Fruit fly (Drosophila melanogaster) whole organism, embryonic: ENCODE data around the gene GluProRS.

Experiments used
- Aef1 ChIP-seq: fragments of 200-800 bp; sonication (Bioruptor generic); IDR thresholded peaks from 3 replicates; pipeline ENCODE4 v1.3.6; 2022; ENCODE audit warnings: missing biosample characterization, missing genetic modification characterization
- Atf3 ChIP-seq: fragments of 200-800 bp; sonication (Bioruptor generic); optimal IDR thresholded peaks from 3 replicates; lab custom pipeline; 2016; ENCODE audit warnings: missing biosample characterization, missing genetic modification characterization
- C15 ChIP-seq: fragments of 200-800 bp; sonication (Bioruptor generic); IDR thresholded peaks from 3 replicates; pipeline ENCODE4 v1.3.6; 2022; ENCODE audit warnings: missing biosample characterization, missing genetic modification characterization
- CG10209 ChIP-seq: fragments of 200-800 bp; sonication (Bioruptor generic); optimal IDR thresholded peaks from 3 replicates; lab custom pipeline; 2017; ENCODE audit warnings: missing biosample characterization, mild to moderate bottlenecking, missing genetic modification characterization, missing genetic modification reagents
- CG10565 ChIP-seq: fragments of 200-800 bp; sonication (Bioruptor generic); optimal IDR thresholded peaks from 3 replicates; lab custom pipeline; 2016; ENCODE audit warnings: missing biosample characterization, mild to moderate bottlenecking, missing genetic modification characterization
- CG10959 ChIP-seq: fragments of 200-800 bp; sonication (Bioruptor generic); IDR thresholded peaks from 2 replicates; pipeline ENCODE4 v1.3.6; 2022; ENCODE audit warnings: missing biosample characterization, missing genetic modification characterization
- CG11085 ChIP-seq: fragments of 200-800 bp; sonication (Bioruptor generic); IDR thresholded peaks from 2 replicates; pipeline ENCODE4 v1.3.6; 2022; ENCODE audit warnings: missing biosample characterization, missing genetic modification characterization
- CG11560 ChIP-seq: fragments of 200-800 bp; sonication (Bioruptor generic); IDR thresholded peaks from 3 replicates; pipeline ENCODE4 v1.3.6; 2022; ENCODE audit warnings: missing biosample characterization, missing genetic modification characterization
- CG11695 ChIP-seq: fragments of 200-800 bp; sonication (Bioruptor generic); IDR thresholded peaks from 3 replicates; pipeline ENCODE4 v1.3.6; 2022; ENCODE audit warnings: missing biosample characterization, missing genetic modification characterization
- CG12236 ChIP-seq: fragments of 200-800 bp; sonication (Bioruptor generic); optimal IDR thresholded peaks from 2 replicates; lab custom pipeline; 2016; ENCODE audit warnings: missing biosample characterization, missing genetic modification characterization
- CG14014 ChIP-seq: fragments of 200-800 bp; sonication (Bioruptor generic); IDR thresholded peaks from 2 replicates; pipeline ENCODE4 v1.3.6; 2022; ENCODE audit warnings: missing biosample characterization, missing genetic modification characterization
- CG14965 ChIP-seq: fragments of 200-800 bp; sonication (Bioruptor generic); optimal IDR thresholded peaks from 2 replicates; lab custom pipeline; 2016; ENCODE audit warnings: missing biosample characterization, missing genetic modification characterization, borderline replicate concordance
- CG15696 ChIP-seq: fragments of 200-800 bp; sonication (Bioruptor generic); optimal IDR thresholded peaks from 2 replicates; lab custom pipeline; 2019; ENCODE audit warnings: missing biosample characterization, mild to moderate bottlenecking, missing genetic modification characterization, moderate library complexity
- CG1647 ChIP-seq: fragments of 200-800 bp; sonication (Bioruptor generic); optimal IDR thresholded peaks from 3 replicates; lab custom pipeline; 2016; ENCODE audit warnings: missing biosample characterization, missing genetic modification characterization
- CG16863 ChIP-seq: fragments of 200-800 bp; sonication (Bioruptor generic); optimal IDR thresholded peaks from 3 replicates; lab custom pipeline; 2016; ENCODE audit warnings: missing biosample characterization, missing genetic modification characterization
- CG18262 ChIP-seq: fragments of 200-800 bp; optimal IDR thresholded peaks from 3 replicates; lab custom pipeline; 2019; ENCODE audit warnings: missing biosample characterization, mild to moderate bottlenecking, missing genetic modification characterization, moderate library complexity
- CG3281 ChIP-seq: fragments of 200-800 bp; sonication (Bioruptor generic); optimal IDR thresholded peaks from 3 replicates; lab custom pipeline; 2017; ENCODE audit warnings: missing biosample characterization, mild to moderate bottlenecking, missing genetic modification characterization
- CG33213 ChIP-seq: fragments of 200-800 bp; sonication (Bioruptor generic); optimal IDR thresholded peaks from 3 replicates; lab custom pipeline; 2016; ENCODE audit warnings: missing biosample characterization, missing genetic modification characterization
- CG6175 ChIP-seq: fragments of 200-800 bp; sonication (Bioruptor generic); IDR thresholded peaks from 3 replicates; pipeline ENCODE4 v1.3.6; 2022; ENCODE audit warnings: missing biosample characterization, missing genetic modification characterization
- CG6791 ChIP-seq: fragments of 200-800 bp; sonication (Bioruptor generic); IDR thresholded peaks from 3 replicates; pipeline ENCODE4 v1.3.6; 2022; ENCODE audit warnings: missing biosample characterization, missing genetic modification characterization; ENCODE audit not compliant: partially characterized antibody
- CG7372 ChIP-seq: fragments of 200-800 bp; sonication (Bioruptor generic); IDR thresholded peaks from 2 replicates; pipeline ENCODE4 v1.3.6; 2022; ENCODE audit warnings: missing biosample characterization, missing genetic modification characterization
- CG7556 ChIP-seq: fragments of 200-800 bp; sonication (Bioruptor generic); optimal IDR thresholded peaks from 2 replicates; lab custom pipeline; 2017; ENCODE audit warnings: missing biosample characterization, mild to moderate bottlenecking, missing genetic modification characterization
- CG8281 ChIP-seq: fragments of 200-800 bp; sonication (Bioruptor generic); optimal IDR thresholded peaks from 2 replicates; lab custom pipeline; 2018; ENCODE audit warnings: missing biosample characterization, mild to moderate bottlenecking, missing genetic modification characterization, moderate library complexity
- CG8359 ChIP-seq: fragments of 200-800 bp; sonication (Bioruptor generic); optimal IDR thresholded peaks from 2 replicates; lab custom pipeline; 2017; ENCODE audit warnings: missing biosample characterization, mild to moderate bottlenecking, missing genetic modification characterization, borderline replicate concordance
- Dek ChIP-seq: fragments of 200-800 bp; sonication (Bioruptor generic); optimal IDR thresholded peaks from 3 replicates; lab custom pipeline; 2019; ENCODE audit warnings: missing biosample characterization, mild to moderate bottlenecking, missing genetic modification characterization, moderate library complexity
- Elba2 ChIP-seq: fragments of 200-800 bp; sonication (Bioruptor generic); optimal IDR thresholded peaks from 3 replicates; lab custom pipeline; 2016; ENCODE audit warnings: missing biosample characterization, missing genetic modification characterization
- HLHmδ ChIP-seq: fragments of 200-800 bp; sonication (Bioruptor generic); optimal IDR thresholded peaks from 2 replicates; lab custom pipeline; 2018; ENCODE audit warnings: missing biosample characterization, mild to moderate bottlenecking, missing genetic modification characterization, moderate library complexity
- Hey ChIP-seq: fragments of 200-800 bp; sonication (Bioruptor generic); optimal IDR thresholded peaks from 3 replicates; lab custom pipeline; 2018; ENCODE audit warnings: missing biosample characterization, mild to moderate bottlenecking, missing genetic modification characterization
- HmgD ChIP-seq: fragments of 200-800 bp; sonication (Bioruptor generic); optimal IDR thresholded peaks from 3 replicates; lab custom pipeline; 2016; ENCODE audit warnings: missing biosample characterization, missing genetic modification characterization
- Hr78 ChIP-seq, 2 experiments: fragments of 200-800 bp in 1 of 2; fragments of >200 bp in 1 of 2; sonication (Bioruptor generic) in 1 of 2; optimal IDR thresholded peaks; 2 replicates each; lab custom pipeline; 2017 to 2019; ENCODE audit warnings: missing biosample characterization in 2 of 2, missing genetic modification characterization in 2 of 2, mild to moderate bottlenecking in 1 of 2, moderate library complexity in 1 of 2
- Lhr ChIP-seq: fragments of 200-800 bp; sonication (Bioruptor generic); optimal IDR thresholded peaks from 3 replicates; lab custom pipeline; 2017; ENCODE audit warnings: mild to moderate bottlenecking, missing biosample characterization, missing genetic modification reagents, missing genetic modification characterization
- Mes4 ChIP-seq: fragments of 200-800 bp; sonication (Bioruptor generic); optimal IDR thresholded peaks from 2 replicates; lab custom pipeline; 2016; ENCODE audit warnings: missing biosample characterization, missing genetic modification characterization
- NK7.1 ChIP-seq: fragments of 200-800 bp; sonication (Bioruptor generic); optimal IDR thresholded peaks from 3 replicates; lab custom pipeline; 2016; ENCODE audit warnings: missing biosample characterization, missing genetic modification characterization
- Sin3A ChIP-seq: fragments of >200 bp; optimal IDR thresholded peaks from 2 replicates; lab custom pipeline; 2018
- dan ChIP-seq: fragments of 200-800 bp; sonication (Bioruptor generic); IDR thresholded peaks from 2 replicates; pipeline ENCODE4 v1.3.6; 2022; ENCODE audit warnings: missing biosample characterization, missing genetic modification characterization
- fd3F ChIP-seq: fragments of 200-800 bp; sonication (Bioruptor generic); optimal IDR thresholded peaks from 2 replicates; lab custom pipeline; 2018; ENCODE audit warnings: missing biosample characterization, mild to moderate bottlenecking, missing genetic modification characterization, moderate library complexity
- gcm ChIP-seq: fragments of 200-800 bp; sonication (Bioruptor generic); optimal IDR thresholded peaks from 2 replicates; lab custom pipeline; 2019; ENCODE audit warnings: missing biosample characterization, mild to moderate bottlenecking, missing genetic modification characterization, moderate library complexity
- grau ChIP-seq: fragments of 200-800 bp; optimal IDR thresholded peaks from 3 replicates; lab custom pipeline; 2019; ENCODE audit warnings: missing biosample characterization, mild to moderate bottlenecking, missing genetic modification characterization, moderate library complexity
- gro ChIP-seq: fragments of 200-800 bp; sonication (Bioruptor generic); optimal IDR thresholded peaks from 2 replicates; lab custom pipeline; 2016; ENCODE audit warnings: missing biosample characterization, missing genetic modification characterization
- hb ChIP-seq: fragments of 200-800 bp; sonication (Bioruptor generic); IDR thresholded peaks from 3 replicates; pipeline ENCODE4 v1.3.6; 2022; ENCODE audit warnings: missing biosample characterization, missing genetic modification characterization; ENCODE audit not compliant: partially characterized antibody
- mirr ChIP-seq: fragments of 200-800 bp; sonication (Bioruptor generic); optimal IDR thresholded peaks from 3 replicates; lab custom pipeline; 2018; ENCODE audit warnings: missing biosample characterization, mild to moderate bottlenecking, missing genetic modification characterization
- nmo ChIP-seq: fragments of 200-800 bp; sonication (Bioruptor generic); optimal IDR thresholded peaks from 2 replicates; lab custom pipeline; 2018; ENCODE audit warnings: missing biosample characterization, mild to moderate bottlenecking, missing genetic modification characterization, moderate library complexity
- ro ChIP-seq: fragments of 200-800 bp; sonication (Bioruptor generic); IDR thresholded peaks from 2 replicates; pipeline ENCODE4 v1.3.6; 2022; ENCODE audit warnings: missing biosample characterization, missing genetic modification characterization
- schlank ChIP-seq: fragments of 200-800 bp; sonication (Bioruptor generic); optimal IDR thresholded peaks from 2 replicates; lab custom pipeline; 2018; ENCODE audit warnings: missing biosample characterization, mild to moderate bottlenecking, missing genetic modification characterization
- sisA ChIP-seq: fragments of 200-800 bp; sonication (Bioruptor generic); IDR thresholded peaks from 2 replicates; pipeline ENCODE4 v1.3.6; 2022; ENCODE audit warnings: missing biosample characterization, missing genetic modification characterization
- slbo ChIP-seq: fragments of 200-800 bp; sonication (Bioruptor generic); IDR thresholded peaks from 2 replicates; pipeline ENCODE4 v1.3.6; 2022; ENCODE audit warnings: missing biosample characterization, missing genetic modification characterization
- sqz ChIP-seq: fragments of 200-800 bp; sonication (Bioruptor generic); optimal IDR thresholded peaks from 3 replicates; lab custom pipeline; 2018; ENCODE audit warnings: missing biosample characterization, mild to moderate bottlenecking, missing genetic modification characterization
- unpg ChIP-seq: fragments of 200-800 bp; sonication (Bioruptor generic); optimal IDR thresholded peaks from 3 replicates; lab custom pipeline; 2018; ENCODE audit warnings: missing biosample characterization, mild to moderate bottlenecking, missing genetic modification characterization, moderate library complexity
- z ChIP-seq: fragments of 200-800 bp; sonication (Bioruptor generic); IDR thresholded peaks from 3 replicates; pipeline ENCODE4 v1.3.6; 2022; ENCODE audit warnings: missing biosample characterization, missing genetic modification characterization

The GluProRS gene

DNA sequence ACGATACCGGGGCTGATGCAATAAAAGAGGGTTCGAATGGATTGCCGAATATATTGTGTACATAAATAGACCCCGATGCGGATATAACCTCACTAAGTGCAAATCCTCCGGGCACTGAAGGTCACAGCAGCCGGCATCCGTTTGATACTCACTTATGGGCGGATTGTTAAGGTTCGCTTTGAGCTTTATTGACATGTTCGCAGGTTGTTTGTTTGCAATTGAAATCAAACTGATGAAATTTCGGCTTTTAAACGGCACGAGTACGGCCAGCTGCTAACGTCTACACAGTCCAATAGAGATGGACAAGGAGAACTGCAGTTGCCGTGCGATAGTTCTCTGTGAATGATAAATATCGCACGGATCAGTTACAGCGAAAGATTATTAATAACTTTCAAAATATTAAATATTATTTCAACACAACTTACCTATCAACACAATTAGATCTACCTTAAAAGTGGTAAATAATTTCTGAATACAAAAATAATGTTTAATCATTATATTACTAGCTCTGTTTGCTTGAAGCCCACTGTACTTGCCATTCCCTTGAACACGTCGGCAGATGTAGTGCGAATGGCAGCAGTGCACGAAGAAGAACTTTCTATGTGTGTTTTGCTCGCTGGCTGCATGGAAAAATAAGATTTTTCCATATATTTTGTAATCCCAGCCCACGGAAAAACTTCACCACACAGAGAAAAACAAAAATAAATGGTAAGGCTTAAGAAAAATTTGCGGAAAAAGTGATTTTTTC, at the start of gene GluProRS, which contains the start of gene AP-1sigma (continued):
- TF ChIP-seq CG8359 (peak; percentile 58), Hey (tag; lab: Kevin White, UChicago) (peak; percentile 42), CG16863 (peak; percentile 82), Aef1 (GFP tag; lab: Robert Waterston, UW) (peak; percentile 95), CG8281 (tag; lab: Kevin White, UChicago) (peak; percentile 52), HmgD (GFP tag; lab: Kevin White, UChicago) (peak; percentile 85), CG11695 (GFP tag; lab: Robert Waterston, UW) (peak; percentile 92), CG11560 (peak; percentile 87), NK7.1 (GFP tag; lab: Kevin White, UChicago) (peak; percentile 58), CG15696 (tag; lab: Kevin White, UChicago) (peak; percentile 90), Dek (peak; percentile 88), CG10565 (peak; percentile 53), CG1647 (GFP tag; lab: Kevin White, UChicago) (peak; percentile 90), CG6175 (GFP tag; lab: Robert Waterston, UW) (peak; percentile 94), nmo (peak; percentile 93), sqz (peak; percentile 12), gro (GFP tag; lab: Kevin White, UChicago) (peak; percentile 52), hb (GFP tag; lab: Robert Waterston, UW) (peak; percentile 90), CG10209 (peak; percentile 84), unpg (GFP tag; lab: Kevin White, UChicago) (peak; percentile 90), CG6791 (GFP tag; lab: Robert Waterston, UW) (peak; percentile 90), mirr (GFP tag; lab: Kevin White, UChicago) (peak; percentile 70), Mes4 (GFP tag; lab: Kevin White, UChicago) (peak; percentile 62), CG7556 (peak; percentile 82), slbo (GFP tag; lab: Robert Waterston, UW) (peak; percentile 98), C15 (GFP tag; lab: Robert Waterston, UW) (peak; percentile 88; the same call in 2 of the 3 replicates), ro (GFP tag; lab: Robert Waterston, UW) (peak; percentile 79), CG14014 (GFP tag; lab: Robert Waterston, UW) (peak; percentile 95), CG33213 (GFP tag; lab: Kevin White, UChicago) (peak; percentile 79), grau (tag; lab: Kevin White, UChicago) (peak; percentile 96), CG7372 (GFP tag; lab: Robert Waterston, UW) (peak; percentile 94), schlank (peak; percentile 59), Sin3A (lab: Kevin White, UChicago) (peak; percentile 99), CG11085 (GFP tag; lab: Robert Waterston, UW) (peak; percentile 95), dan (GFP tag; lab: Robert Waterston, UW) (peak; percentile 93), CG3281 (GFP tag; lab: Kevin White, UChicago) (peak; percentile 84), CG10959 (GFP tag; lab: Robert Waterston, UW) (peak; percentile 93), Lhr (GFP tag; lab: Kevin White, UChicago) (peak; percentile 74), Hr78 (GFP tag; optimal IDR thresholded peaks at IDR 0.05; lab: Kevin White, UChicago) (peak in 1 of 2 experiments; percentile 39), CG12236 (peak; percentile 46), z (GFP tag; lab: Robert Waterston, UW) (0 out of 3 replicates have a peak, but pooled peaks have one; percentile 53), CG14965 (peak; percentile 0), HLHmδ (no peak), fd3F (GFP tag; lab: Kevin White, UChicago) (peak; percentile 84), gcm (GFP tag; lab: Kevin White, UChicago) (peak; percentile 81), Elba2 (peak; percentile 73), CG18262 (tag; lab: Kevin White, UChicago) (peak; percentile 87), sisA (GFP tag; lab: Robert Waterston, UW) (peak; percentile 97), Atf3 (peak; percentile 78)
